Fruit fly (Drosophila melanogaster) whole organism, embryonic: ENCODE data around the gene RhoGAP93B.

ENCODE experiments used
- ATbp ChIP-seq: fragments of 200-800 bp; sonication (Bioruptor generic); optimal IDR thresholded peaks from 2 replicates; lab custom pipeline; 2017; ENCODE audit warnings: missing biosample characterization, mild to moderate bottlenecking, missing genetic modification characterization, missing genetic modification reagents
- Ada2b ChIP-seq: fragments of 200-800 bp; sonication (Bioruptor generic); IDR thresholded peaks from 2 replicates; pipeline ENCODE4 v1.3.6; 2022; ENCODE audit warnings: missing biosample characterization, missing genetic modification characterization
- Awh ChIP-seq: fragments of 200-800 bp; sonication (Bioruptor generic); IDR thresholded peaks from 2 replicates; pipeline ENCODE4, ENCODE4 v1.3.6; 2022; ENCODE audit warnings: missing biosample characterization, missing genetic modification characterization
- BEAF-32 ChIP-seq: fragments of 200-800 bp; sonication (Bioruptor generic); optimal IDR thresholded peaks from 3 replicates; lab custom pipeline; 2017; ENCODE audit warnings: missing biosample characterization, missing genetic modification characterization, mild to moderate bottlenecking, moderate library complexity, missing genetic modification reagents
- Bgb ChIP-seq: fragments of 200-800 bp; sonication (Bioruptor generic); IDR thresholded peaks from 2 replicates; pipeline ENCODE4 v1.3.6; 2022; ENCODE audit warnings: missing biosample characterization, missing genetic modification characterization; ENCODE audit not compliant: partially characterized antibody
- Blimp-1 ChIP-seq: fragments of 200-800 bp; sonication (Bioruptor generic); optimal IDR thresholded peaks from 3 replicates; lab custom pipeline; 2018; ENCODE audit warnings: missing biosample characterization, missing genetic modification characterization, mild to moderate bottlenecking, moderate library complexity, missing genetic modification reagents
- CG10267 ChIP-seq: fragments of 200-800 bp; sonication (Bioruptor generic); optimal IDR thresholded peaks from 2 replicates; lab custom pipeline; 2018; ENCODE audit warnings: missing biosample characterization, mild to moderate bottlenecking, missing genetic modification characterization, moderate library complexity
- CG11504 ChIP-seq: fragments of 200-800 bp; sonication (Bioruptor generic); optimal IDR thresholded peaks from 3 replicates; lab custom pipeline; 2019; ENCODE audit warnings: missing biosample characterization, mild to moderate bottlenecking, missing genetic modification characterization, moderate library complexity
- CG13775 ChIP-seq: fragments of 200-800 bp; sonication (Bioruptor generic); optimal IDR thresholded peaks from 3 replicates; lab custom pipeline; 2017; ENCODE audit warnings: missing biosample characterization, mild to moderate bottlenecking, missing genetic modification characterization
- CG14710 ChIP-seq: fragments of 200-800 bp; sonication (Bioruptor generic); optimal IDR thresholded peaks from 3 replicates; lab custom pipeline; 2019; ENCODE audit warnings: missing biosample characterization, mild to moderate bottlenecking, missing genetic modification characterization, moderate library complexity
- CG1529 ChIP-seq: fragments of 200-800 bp; sonication (Bioruptor generic); optimal IDR thresholded peaks from 3 replicates; lab custom pipeline; 2018; ENCODE audit warnings: missing biosample characterization, missing genetic modification characterization
- CG17361 ChIP-seq: fragments of 200-800 bp; sonication (Bioruptor generic); IDR thresholded peaks from 3 replicates; pipeline ENCODE4 v1.3.6; 2022; ENCODE audit warnings: missing biosample characterization, missing genetic modification characterization
- CG18476 ChIP-seq: fragments of 200-800 bp; sonication (Bioruptor generic); optimal IDR thresholded peaks from 2 replicates; lab custom pipeline; 2016; ENCODE audit warnings: missing biosample characterization, mild to moderate bottlenecking, missing genetic modification characterization
- CG4424 ChIP-seq: fragments of 200-800 bp; sonication (Bioruptor generic); optimal IDR thresholded peaks from 3 replicates; lab custom pipeline; 2016; ENCODE audit warnings: missing biosample characterization, missing genetic modification characterization
- CG6272 ChIP-seq: fragments of 200-800 bp; sonication (Bioruptor generic); IDR thresholded peaks from 2 replicates; pipeline ENCODE4 v1.3.6; 2022; ENCODE audit warnings: missing biosample characterization, missing genetic modification characterization
- CG6654 ChIP-seq: fragments of 200-800 bp; sonication (Bioruptor generic); optimal IDR thresholded peaks from 2 replicates; lab custom pipeline; 2017; ENCODE audit warnings: missing biosample characterization, mild to moderate bottlenecking, missing genetic modification characterization
- CG7357 ChIP-seq: fragments of 200-800 bp; sonication (Bioruptor generic); IDR thresholded peaks from 3 replicates; pipeline ENCODE4 v1.3.6; 2022; ENCODE audit warnings: missing biosample characterization, missing genetic modification characterization
- CG8388 ChIP-seq: fragments of 200-800 bp; sonication (Bioruptor generic); optimal IDR thresholded peaks from 2 replicates; lab custom pipeline; 2019; ENCODE audit warnings: missing biosample characterization, mild to moderate bottlenecking, missing genetic modification characterization, moderate library complexity
- CG9215 ChIP-seq: fragments of 200-800 bp; sonication (Bioruptor generic); IDR thresholded peaks from 2 replicates; pipeline ENCODE4 v1.3.6; 2022; ENCODE audit warnings: missing biosample characterization, missing genetic modification characterization
- CHES-1-like ChIP-seq: fragments of 200-800 bp; sonication (Bioruptor generic); optimal IDR thresholded peaks from 2 replicates; lab custom pipeline; 2016; ENCODE audit warnings: missing biosample characterization, missing genetic modification characterization
- CoRest ChIP-seq: fragments of 200-800 bp; sonication (Bioruptor generic); optimal IDR thresholded peaks from 3 replicates; lab custom pipeline; 2018; ENCODE audit warnings: missing biosample characterization, mild to moderate bottlenecking, missing genetic modification characterization, moderate library complexity
- Dek ChIP-seq: fragments of 200-800 bp; sonication (Bioruptor generic); optimal IDR thresholded peaks from 3 replicates; lab custom pipeline; 2019; ENCODE audit warnings: missing biosample characterization, mild to moderate bottlenecking, missing genetic modification characterization, moderate library complexity
- Fer1 ChIP-seq: fragments of 200-800 bp; sonication (Bioruptor generic); optimal IDR thresholded peaks from 2 replicates; lab custom pipeline; 2017; ENCODE audit warnings: missing biosample characterization, mild to moderate bottlenecking, missing genetic modification characterization
- H2.0 ChIP-seq: fragments of 200-800 bp; sonication (Bioruptor generic); IDR thresholded peaks from 2 replicates; pipeline ENCODE4 v1.3.6; 2022; ENCODE audit warnings: missing biosample characterization, missing genetic modification characterization
- Jarid2 ChIP-seq: fragments of 200-800 bp; sonication (Bioruptor generic); optimal IDR thresholded peaks from 3 replicates; lab custom pipeline; 2017; ENCODE audit warnings: mild to moderate bottlenecking, missing biosample characterization, missing genetic modification reagents, missing genetic modification characterization
- Lim3 ChIP-seq: fragments of 200-800 bp; sonication (Bioruptor generic); IDR thresholded peaks from 2 replicates; pipeline ENCODE4 v1.3.6; 2022; ENCODE audit warnings: missing biosample characterization, missing genetic modification characterization
- PHDP ChIP-seq: fragments of 200-800 bp; sonication (Bioruptor generic); optimal IDR thresholded peaks from 3 replicates; lab custom pipeline; 2018; ENCODE audit warnings: missing biosample characterization, mild to moderate bottlenecking, missing genetic modification characterization, moderate library complexity
- Scr ChIP-seq: fragments of 200-800 bp; sonication (Bioruptor generic); IDR thresholded peaks from 2 replicates; pipeline ENCODE4 v1.3.6; 2022; ENCODE audit warnings: missing biosample characterization, missing genetic modification characterization; ENCODE audit not compliant: partially characterized antibody
- Six4 ChIP-seq: fragments of 200-800 bp; sonication (Bioruptor generic); optimal IDR thresholded peaks from 2 replicates; lab custom pipeline; 2016; ENCODE audit warnings: missing biosample characterization, missing genetic modification characterization
- Sry-β ChIP-seq: fragments of 200-800 bp; sonication (Bioruptor generic); optimal IDR thresholded peaks from 2 replicates; lab custom pipeline; 2018; ENCODE audit warnings: missing biosample characterization, mild to moderate bottlenecking, missing genetic modification characterization, moderate library complexity
- aop ChIP-seq: fragments of 200-800 bp; sonication (Bioruptor generic); IDR thresholded peaks from 2 replicates; pipeline ENCODE4 v1.3.6; 2022; ENCODE audit warnings: missing biosample characterization, missing genetic modification characterization
- bsh ChIP-seq, 2 experiments: fragments of 200-800 bp; sonication (Bioruptor generic); optimal IDR thresholded peaks; 2 replicates each; lab custom pipeline; 2017 to 2018; ENCODE audit warnings: mild to moderate bottlenecking in 2 of 2, missing biosample characterization in 2 of 2, missing genetic modification characterization in 2 of 2, moderate library complexity in 1 of 2
- croc ChIP-seq: fragments of 200-800 bp; sonication (Bioruptor generic); conservative IDR thresholded peaks from 3 replicates; pipeline ENCODE4 v1.3.6; 2022; ENCODE audit warnings: missing biosample characterization, missing genetic modification characterization
- disco-r ChIP-seq: fragments of 200-800 bp; sonication (Bioruptor generic); optimal IDR thresholded peaks from 2 replicates; lab custom pipeline; 2016; ENCODE audit warnings: missing biosample characterization, missing genetic modification characterization
- dysf ChIP-seq: fragments of 200-800 bp; sonication (Bioruptor generic); IDR thresholded peaks from 3 replicates; pipeline ENCODE4 v1.3.6; 2022; ENCODE audit warnings: missing biosample characterization, missing genetic modification characterization
- fru ChIP-seq: fragments of >200 bp; optimal IDR thresholded peaks from 2 replicates; lab custom pipeline; 2017
- ftz-f1 ChIP-seq: fragments of 200-800 bp; sonication (Bioruptor generic); optimal IDR thresholded peaks from 2 replicates; lab custom pipeline; 2016; ENCODE audit warnings: missing biosample characterization, missing genetic modification characterization
- grau ChIP-seq: fragments of 200-800 bp; optimal IDR thresholded peaks from 3 replicates; lab custom pipeline; 2019; ENCODE audit warnings: missing biosample characterization, mild to moderate bottlenecking, missing genetic modification characterization, moderate library complexity
- gt ChIP-seq: fragments of 200-800 bp; sonication (Bioruptor generic); IDR thresholded peaks from 2 replicates; pipeline ENCODE4 v1.3.6; 2022; ENCODE audit warnings: missing biosample characterization, missing genetic modification characterization
- hkb ChIP-seq, 2 experiments: fragments of 200-800 bp in 1 of 2; fragments of >200 bp in 1 of 2; sonication (Bioruptor generic) in 1 of 2; IDR thresholded peaks in 1 of 2; optimal IDR thresholded peaks in 1 of 2; 2 replicates each; pipeline versions ENCODE4 v1.3.6 to Lab custom; 2017 to 2022; ENCODE audit warnings: missing biosample characterization in 1 of 2, missing genetic modification characterization in 1 of 2
- hth ChIP-seq: fragments of >200 bp; optimal IDR thresholded peaks from 2 replicates; lab custom pipeline; 2017; ENCODE audit warnings: inconsistent platforms
- ken ChIP-seq: fragments of 200-800 bp; sonication (Bioruptor generic); IDR thresholded peaks from 3 replicates; pipeline ENCODE4 v1.3.6; 2022; ENCODE audit warnings: missing biosample characterization, missing genetic modification characterization
- lbe ChIP-seq: fragments of 200-800 bp; sonication (Bioruptor generic); optimal IDR thresholded peaks from 2 replicates; lab custom pipeline; 2016; ENCODE audit warnings: missing biosample characterization, mild to moderate bottlenecking, missing genetic modification characterization
- nom ChIP-seq: fragments of 200-800 bp; sonication (Bioruptor generic); optimal IDR thresholded peaks from 2 replicates; lab custom pipeline; 2017; ENCODE audit warnings: missing biosample characterization, missing genetic modification characterization, mild to moderate bottlenecking, moderate library complexity, missing genetic modification reagents
- pan ChIP-seq, 4 experiments: fragments of >200 bp in 3 of 4; fragments of 200-800 bp in 1 of 4; sonication (Bioruptor generic) in 1 of 4; optimal IDR thresholded peaks in 3 of 4; IDR thresholded peaks in 1 of 4; 2 replicates each; pipeline versions ENCODE4 v1.3.6 to Lab custom; 2017 to 2022; ENCODE audit warnings: missing biosample characterization in 2 of 4, missing genetic modification characterization in 2 of 4, mixed read lengths in 1 of 4
- pum ChIP-seq: fragments of 200-800 bp; sonication (Bioruptor generic); optimal IDR thresholded peaks from 2 replicates; lab custom pipeline; 2016; ENCODE audit warnings: missing biosample characterization, missing genetic modification characterization
- sens ChIP-seq: fragments of 200-800 bp; sonication (Bioruptor generic); peaks from one replicate; lab custom pipeline; 2016; ENCODE audit warnings: missing biosample characterization, missing genetic modification characterization
- vvl ChIP-seq: fragments of 200-800 bp; sonication (Bioruptor generic); IDR thresholded peaks from 2 replicates; pipeline ENCODE4 v1.3.6; 2022; ENCODE audit warnings: missing biosample characterization, missing genetic modification characterization

Gene RhoGAP93B

dm6 chr3R:21101453-21102214 is 4.0 kb upstream of the RhoGAP93B start, which contains the start of the genes CG7044 and Tbc1d22 (continued):
- peak; percentile 10 for TF ChIP-seq CG8388 (GFP tag; lab: Kevin White, UChicago)
- peak; percentile 63 for TF ChIP-seq CG13775
- TF ChIP-seq CG7357 = 0 out of 3 replicates have a peak, but pooled peaks have one; percentile 16
- no peak for TF ChIP-seq Fer1 (GFP tag; lab: Kevin White, UChicago)
- no peak for TF ChIP-seq ATbp (GFP tag; lab: Kevin White, UChicago)
- no peak for TF ChIP-seq croc (GFP tag; lab: Robert Waterston, UW)
- peak in 1 of 2 experiments; percentile 19 for TF ChIP-seq pan (optimal IDR thresholded peaks at IDR 0.05; lab: Kevin White, UChicago)
- TF ChIP-seq pan (GFP tag; optimal IDR thresholded peaks at IDR 0.05 in 1 of 2, IDR thresholded peaks at IDR 0.05 in 1 of 2) = peak in 1 of 2 experiments; percentile 33
- peak; percentile 82 for TF ChIP-seq CoRest
- peak; percentile 78 for TF ChIP-seq Sry-β (GFP tag; lab: Kevin White, UChicago)
- no peak for TF ChIP-seq CG11504 (tag; lab: Kevin White, UChicago)
- peak; percentile 59 for TF ChIP-seq grau (tag; lab: Kevin White, UChicago)
- TF ChIP-seq Lim3 (GFP tag; lab: Robert Waterston, UW) = no peak
- TF ChIP-seq Jarid2 (GFP tag; lab: Kevin White, UChicago) = no peak
- TF ChIP-seq dysf (GFP tag; lab: Robert Waterston, UW) = peak; percentile 61
- TF ChIP-seq H2.0 (GFP tag; lab: Robert Waterston, UW) = peak; percentile 30; the same call in 1 of the 2 replicates
- peak; percentile 6 for TF ChIP-seq Six4 (GFP tag; lab: Kevin White, UChicago)
- no peak for TF ChIP-seq CG6654
- no peak for TF ChIP-seq disco-r
- TF ChIP-seq CG10267 = peak; percentile 22
- TF ChIP-seq Awh (GFP tag; lab: Robert Waterston, UW) = no peak
- TF ChIP-seq CG1529 (GFP tag; lab: Kevin White, UChicago) = no peak
- TF ChIP-seq aop (GFP tag; lab: Robert Waterston, UW) = no peak
- TF ChIP-seq CG4424 = peak; percentile 59
- no peak for TF ChIP-seq hkb (optimal IDR thresholded peaks at IDR 0.05; lab: Kevin White, UChicago)
- no peak for TF ChIP-seq hkb (GFP tag; IDR thresholded peaks at IDR 0.05; lab: Robert Waterston, UW)
- no peak for TF ChIP-seq Ada2b (GFP tag; lab: Robert Waterston, UW)
- peak; percentile 26 for TF ChIP-seq PHDP (tag; lab: Kevin White, UChicago)
- peak; percentile 71 for TF ChIP-seq CG14710 (tag; lab: Kevin White, UChicago)
- TF ChIP-seq hth (lab: Kevin White, UChicago) = no peak
- TF ChIP-seq CG9215 (GFP tag; lab: Robert Waterston, UW) = peak; percentile 50; the same call in 1 of the 2 replicates
- TF ChIP-seq nom = no peak
- TF ChIP-seq bsh (GFP tag; optimal IDR thresholded peaks at IDR 0.05; lab: Kevin White, UChicago) = peak in 1 of 2 experiments; percentile 15
- peak; percentile 18 for TF ChIP-seq Blimp-1 (GFP tag; lab: Kevin White, UChicago)
- TF ChIP-seq Scr (GFP tag; lab: Robert Waterston, UW) = peak; percentile 39
- peak; percentile 19 for TF ChIP-seq CG18476
- no peak for TF ChIP-seq lbe (GFP tag; lab: Kevin White, UChicago)
- peak; percentile 81 for TF ChIP-seq BEAF-32 (GFP tag; lab: Kevin White, UChicago)
- TF ChIP-seq gt (GFP tag; lab: Robert Waterston, UW) = no peak
- TF ChIP-seq CG17361 (GFP tag; lab: Robert Waterston, UW) = peak; percentile 90
- no peak for TF ChIP-seq ftz-f1 (GFP tag; lab: Kevin White, UChicago)
- no peak for TF ChIP-seq fru (lab: Kevin White, UChicago)
- no peak for TF ChIP-seq ken (GFP tag; lab: Robert Waterston, UW)
- peak; percentile 3 for TF ChIP-seq CHES-1-like (GFP tag; lab: Kevin White, UChicago)
- peak; percentile 27; the same call in 1 of the 2 replicates for TF ChIP-seq Bgb (GFP tag; lab: Robert Waterston, UW)
- TF ChIP-seq sens (GFP tag; lab: Kevin White, UChicago) = peak; percentile 84
- TF ChIP-seq CG6272 (GFP tag; lab: Robert Waterston, UW) = peak; percentile 22; the same call in 1 of the 2 replicates
- TF ChIP-seq pum (GFP tag; lab: Kevin White, UChicago) = peak; percentile 49
- no peak; the same call in 1 of the 2 replicates for TF ChIP-seq vvl
- peak; percentile 60 for TF ChIP-seq Dek (tag; lab: Kevin White, UChicago)
